Worm (Caenorhabditis elegans) whole organism, midembryonic: Measurements from ENCODE around the gene F45E6.1.

Experiments
- T22C8.4 ChIP-seq: fragments of 200-800 bp; sonication (Bioruptor generic); IDR thresholded peaks from 2 replicates; pipeline ENCODE4 v1.3.6; 2022; ENCODE audit warnings: missing genetic modification characterization, missing compliant biosample characterization
- cog-1 ChIP-seq: sonication (generic microtip); optimal IDR thresholded peaks from 2 replicates; lab custom pipeline; 2016; ENCODE audit warnings: missing genetic modification characterization, missing compliant biosample characterization
- flt-1 ChIP-seq: fragments of 200-800 bp; sonication (Bioruptor generic); IDR thresholded peaks from 2 replicates; pipeline ENCODE4 v1.3.6; 2022; ENCODE audit warnings: missing genetic modification characterization, missing compliant biosample characterization
- klf-2 ChIP-seq: fragments of 200-800 bp; sonication (Bioruptor generic); conservative IDR thresholded peaks from 2 replicates; pipeline ENCODE4 v1.3.6; 2022; ENCODE audit warnings: missing genetic modification reagents, missing genetic modification characterization, missing compliant biosample characterization
- med-1 ChIP-seq: sonication (generic microtip); optimal IDR thresholded peaks from 2 replicates; lab custom pipeline; 2017; ENCODE audit warnings: missing genetic modification characterization, mild to moderate bottlenecking, missing compliant biosample characterization, antibody characterized with exemption, missing genetic modification reagents; ENCODE audit not compliant: insufficient read depth
- tab-1 ChIP-seq: fragments of 200-800 bp; sonication (Bioruptor generic); IDR thresholded peaks from 2 replicates; pipeline ENCODE4 v1.3.6; 2022; ENCODE audit warnings: missing genetic modification characterization, missing compliant biosample characterization
- ztf-23 ChIP-seq: fragments of 200-800 bp; sonication (Bioruptor generic); IDR thresholded peaks from 2 replicates; pipeline ENCODE4 v1.3.6; 2022; ENCODE audit warnings: missing genetic modification reagents, missing genetic modification characterization, missing compliant biosample characterization
- ztf-29 ChIP-seq: fragments of 200-800 bp; sonication (Bioruptor generic); IDR thresholded peaks from 2 replicates; pipeline ENCODE4 v1.3.6; 2022; ENCODE audit warnings: missing genetic modification reagents, missing genetic modification characterization, missing compliant biosample characterization

ce11 chrX:12469846-12470245 is 7.4 kb downstream of the F45E6.1 start:
- TF ChIP-seq tab-1 (GFP tag; lab: Robert Waterston, UW) (no peak), klf-2 (GFP tag; lab: Robert Waterston, UW) (no peak), T22C8.4 (GFP tag; lab: Robert Waterston, UW) (no peak), ztf-29 (GFP tag; lab: Robert Waterston, UW) (no peak), cog-1 (no peak), ztf-23 (no peak), flt-1 (GFP tag; lab: Robert Waterston, UW) (no peak), med-1 (GFP tag; lab: Kevin White, UChicago) (no peak)
